Fruit fly (Drosophila melanogaster) whole organism, embryonic: ENCODE measurements around the gene CG3071.

Experiments used
- CG9797 ChIP-seq: fragments of 200-800 bp; sonication (Bioruptor generic); optimal IDR thresholded peaks from 3 replicates; lab custom pipeline; 2018; ENCODE audit warnings: missing biosample characterization, mild to moderate bottlenecking, missing genetic modification characterization
- Dad ChIP-seq: fragments of 200-800 bp; sonication (Bioruptor generic); optimal IDR thresholded peaks from 3 replicates; lab custom pipeline; 2016; ENCODE audit warnings: missing biosample characterization, missing genetic modification characterization
- GATAe ChIP-seq: fragments of 200-800 bp; sonication (Bioruptor generic); conservative IDR thresholded peaks from 2 replicates; pipeline ENCODE4 v1.3.6; 2022; ENCODE audit warnings: missing biosample characterization, missing genetic modification characterization
- pros ChIP-seq: fragments of 200-800 bp; sonication (Bioruptor generic); optimal IDR thresholded peaks from 3 replicates; lab custom pipeline; 2019; ENCODE audit warnings: missing biosample characterization, mild to moderate bottlenecking, missing genetic modification characterization, moderate library complexity

DNA sequence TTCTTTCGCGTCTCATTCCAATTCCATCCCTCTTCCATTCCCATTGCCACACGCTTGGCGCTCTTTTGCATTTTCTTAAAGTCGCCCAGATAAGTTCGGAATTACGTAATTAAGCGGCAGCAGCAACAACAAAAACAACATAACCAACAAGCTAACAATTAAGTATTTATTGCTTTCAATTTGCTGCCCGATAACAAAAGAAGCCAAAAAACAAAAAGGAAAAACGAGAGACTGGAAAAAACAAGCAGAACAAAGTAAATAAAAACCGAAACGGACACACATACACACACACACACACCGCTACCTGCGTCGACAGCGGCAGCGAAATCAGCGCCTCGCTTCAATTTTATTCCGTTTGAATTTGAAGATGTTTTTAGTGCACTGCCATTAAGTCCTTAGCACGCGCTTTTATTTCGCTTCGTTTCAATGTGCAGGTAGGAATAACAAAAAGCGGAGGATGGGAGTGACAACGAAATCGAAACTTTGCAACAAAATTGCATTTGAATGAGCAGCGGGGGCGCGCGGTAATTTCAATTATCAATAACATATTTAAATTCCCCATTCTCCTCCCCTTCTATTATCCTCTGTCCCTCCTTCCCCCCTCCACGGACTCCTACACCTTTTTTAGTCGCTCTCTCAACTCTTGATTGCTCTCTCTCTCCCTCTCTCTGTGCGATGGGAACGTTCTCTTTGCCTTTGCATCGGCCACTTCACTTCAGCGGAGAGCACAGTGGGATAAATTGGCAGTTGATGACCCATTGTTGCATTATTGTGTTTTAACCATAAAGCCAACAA, 33.0 kb downstream of the CG3071 start, which contains the start of gene Raf:
- no peak for TF ChIP-seq Dad (GFP tag; lab: Kevin White, UChicago)
- TF ChIP-seq pros = peak; percentile 19
- TF ChIP-seq CG9797 (GFP tag; lab: Kevin White, UChicago) = no peak
- TF ChIP-seq GATAe (GFP tag; lab: Robert Waterston, UW) = no peak
